Fruit fly (Drosophila melanogaster): Measurements from ENCODE around the gene nkd.

nkd gene

DNA sequence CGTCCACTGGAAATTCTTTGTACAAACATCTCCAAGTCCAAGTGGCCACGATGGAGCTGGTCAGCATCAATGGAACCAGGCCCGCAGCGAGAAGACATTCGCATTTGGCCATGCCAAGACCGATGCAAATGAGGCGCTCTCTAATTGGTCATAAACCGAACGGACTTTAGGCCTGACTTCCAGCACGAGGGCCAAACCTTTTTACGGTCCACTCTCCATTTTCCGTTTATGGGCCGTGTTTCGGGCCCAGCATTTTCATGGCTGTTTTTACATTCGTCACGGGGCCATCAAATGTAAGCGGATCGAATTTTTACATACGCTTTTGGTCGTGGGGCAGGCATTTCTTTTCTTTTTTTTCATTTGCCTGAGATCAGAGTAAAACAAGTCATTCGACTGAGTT is 55.6 kb downstream of the nkd start, which contains the start of gene CG34256 (continued):
- TF ChIP-seq Med (GFP tag) (peak; percentile 62), oc (tag; optimal IDR thresholded peaks at IDR 0.05) (peak; percentile 46), sug (tag; optimal IDR thresholded peaks at IDR 0.05) (peak; percentile 1), rib (GFP tag; IDR thresholded peaks at IDR 0.05) (0 out of 2 replicates have a peak, but pooled peaks have one; percentile 26), repo (GFP tag; optimal IDR thresholded peaks at IDR 0.05) (no peak), trh (GFP tag; optimal IDR thresholded peaks at IDR 0.05) (no peak), CG15269 (tag; optimal IDR thresholded peaks at IDR 0.05) (peak; percentile 74), CG7963 (GFP tag; IDR thresholded peaks at IDR 0.05; ENCODE audit: partially characterized antibody) (no peak), Bgb (GFP tag; IDR thresholded peaks at IDR 0.05; ENCODE audit: partially characterized antibody) (0 out of 2 replicates have a peak, but pooled peaks have one; percentile 17), CG12769 (tag; optimal IDR thresholded peaks at IDR 0.05) (peak; percentile 87), CG2199 (GFP tag; IDR thresholded peaks at IDR 0.05) (0 out of 3 replicates have a peak, but pooled peaks have one; percentile 59), CG9932 (GFP tag; IDR thresholded peaks at IDR 0.05) (0 out of 2 replicates have a peak, but pooled peaks have one; percentile 22), p53 (GFP tag; optimal IDR thresholded peaks at IDR 0.05) (no peak), gsb-n (tag; optimal IDR thresholded peaks at IDR 0.05) (peak; percentile 96), CG10267 (tag; optimal IDR thresholded peaks at IDR 0.05) (no peak), Lpt (GFP tag; optimal IDR thresholded peaks at IDR 0.05) (no peak)

DNA sequence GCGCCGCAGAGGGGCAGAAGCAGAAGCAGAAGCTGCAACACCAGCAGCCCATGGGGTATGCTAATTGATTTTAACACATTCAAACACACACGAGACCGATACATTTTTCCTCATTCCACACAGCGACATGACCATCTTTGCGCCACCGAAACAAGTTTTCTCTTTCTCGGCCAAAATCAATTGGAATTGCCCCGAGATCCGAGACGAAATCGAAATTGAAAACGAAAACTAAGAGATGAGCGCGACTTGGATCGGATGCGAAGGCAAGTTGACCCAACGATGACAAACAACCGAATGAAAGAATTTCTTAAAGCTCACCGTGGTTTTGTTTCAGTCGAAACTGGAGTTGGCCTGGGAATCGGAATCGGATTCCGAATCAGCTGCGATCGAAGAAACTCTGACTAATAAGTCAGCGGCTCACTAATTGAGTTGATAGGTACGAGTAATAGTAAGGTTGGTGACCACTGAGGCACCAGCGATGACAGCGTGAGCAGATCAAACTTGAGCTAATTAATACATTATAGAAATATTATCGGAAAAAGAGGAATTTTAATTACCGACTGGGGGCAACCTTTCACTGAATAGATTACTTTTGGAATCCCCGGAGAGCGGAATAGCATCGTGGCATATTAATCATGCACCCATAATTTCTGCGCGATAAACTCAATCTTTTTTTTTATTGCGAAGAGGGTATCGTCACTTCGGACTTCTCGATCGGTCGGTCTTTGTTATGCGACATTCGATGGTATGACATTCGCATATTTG is 57.0 kb downstream of the nkd start, which contains the start of gene CG11619:
Gene CG11619, minus strand, starts transcription at position 269 of the 765 bp plus-strand sequence.
- TF ChIP-seq pros (GFP tag; optimal IDR thresholded peaks at IDR 0.05) (peak; percentile 88), CG12769 (tag; optimal IDR thresholded peaks at IDR 0.05) (peak; percentile 34), chif (GFP tag; optimal IDR thresholded peaks at IDR 0.05) (no peak), gsb-n (tag; optimal IDR thresholded peaks at IDR 0.05) (no peak), sens (GFP tag) (peak; percentile 38), slbo (GFP tag; IDR thresholded peaks at IDR 0.05) (no peak), vvl (GFP tag; IDR thresholded peaks at IDR 0.05) (0 out of 2 replicates have a peak, but pooled peaks have one; percentile 37), sd (tag; optimal IDR thresholded peaks at IDR 0.05) (peak; percentile 27), CG30403 (GFP tag; optimal IDR thresholded peaks at IDR 0.05) (no peak), Ets65A (GFP tag) (no peak), CG6254 (GFP tag; optimal IDR thresholded peaks at IDR 0.05) (no peak), Hr78 (GFP tag; optimal IDR thresholded peaks at IDR 0.05) (peak in 1 of 2 experiments; percentile 44), pum (GFP tag; optimal IDR thresholded peaks at IDR 0.05) (no peak), CG10959 (GFP tag; IDR thresholded peaks at IDR 0.05) (no peak), BEAF-32 (GFP tag; optimal IDR thresholded peaks at IDR 0.05) (peak; percentile 17), CG6175 (GFP tag; IDR thresholded peaks at IDR 0.05) (peak; percentile 70; the same call in 2 of the 3 replicates), Dll (GFP tag; IDR thresholded peaks at IDR 0.05; ENCODE audit: partially characterized antibody) (0 out of 4 replicates have a peak, but pooled peaks have one; percentile 20), row (GFP tag; IDR thresholded peaks at IDR 0.05) (peak; percentile 10; the same call in 1 of the 3 replicates), Deaf1 (tag; optimal IDR thresholded peaks at IDR 0.05) (peak; percentile 32), sob (GFP tag; IDR thresholded peaks at IDR 0.05) (no peak), CG7963 (GFP tag; IDR thresholded peaks at IDR 0.05; ENCODE audit: partially characterized antibody) (no peak), CG8944 (GFP tag; optimal IDR thresholded peaks at IDR 0.05) (no peak), gem (tag; optimal IDR thresholded peaks at IDR 0.05) (peak; percentile 10), dimm (GFP tag; IDR thresholded peaks at IDR 0.05) (no peak), otp (GFP tag; IDR thresholded peaks at IDR 0.05) (peak; percentile 43; the same call in 1 of the 3 replicates), kni (GFP tag; optimal IDR thresholded peaks at IDR 0.05) (peak; percentile 48), Blimp-1 (GFP tag; optimal IDR thresholded peaks at IDR 0.05) (peak; percentile 93), Vsx1 (GFP tag; optimal IDR thresholded peaks at IDR 0.05) (peak; percentile 8), cg (GFP tag; optimal IDR thresholded peaks at IDR 0.05) (no peak)
